Fruit fly (Drosophila melanogaster) whole organism, embryonic: ENCODE results near the gene CG9628.
A peak's percentile ranks its signal among the peaks of the same experiment; 100 is the strongest.

Experiments
- Aef1 ChIP-seq: fragments of 200-800 bp; sonication (Bioruptor generic); IDR thresholded peaks from 3 replicates; pipeline ENCODE4 v1.3.6; 2022; ENCODE audit warnings: missing biosample characterization, missing genetic modification characterization
- Atf6 ChIP-seq: fragments of 200-800 bp; sonication (Bioruptor generic); IDR thresholded peaks from 2 replicates; pipeline ENCODE4 v1.3.6; 2022; ENCODE audit warnings: missing biosample characterization, missing genetic modification characterization
- Blimp-1 ChIP-seq: fragments of 200-800 bp; sonication (Bioruptor generic); optimal IDR thresholded peaks from 3 replicates; lab custom pipeline; 2018; ENCODE audit warnings: missing biosample characterization, missing genetic modification characterization, mild to moderate bottlenecking, moderate library complexity, missing genetic modification reagents
- CG10543 ChIP-seq: fragments of 200-800 bp; sonication (Bioruptor generic); optimal IDR thresholded peaks from 3 replicates; lab custom pipeline; 2017; ENCODE audit warnings: missing biosample characterization, mild to moderate bottlenecking, missing genetic modification characterization, moderate library complexity
- CG11398 ChIP-seq: fragments of 200-800 bp; sonication (Bioruptor generic); optimal IDR thresholded peaks from 2 replicates; lab custom pipeline; 2016; ENCODE audit warnings: missing biosample characterization, missing genetic modification characterization
- CG12219 ChIP-seq: fragments of 200-800 bp; sonication (Bioruptor generic); optimal IDR thresholded peaks from 3 replicates; lab custom pipeline; 2018; ENCODE audit warnings: missing biosample characterization, mild to moderate bottlenecking, missing genetic modification characterization
- CG12391 ChIP-seq: fragments of 200-800 bp; sonication (Bioruptor generic); optimal IDR thresholded peaks from 3 replicates; lab custom pipeline; 2018; ENCODE audit warnings: missing biosample characterization, mild to moderate bottlenecking, missing genetic modification characterization, moderate library complexity
- CG12659 ChIP-seq: fragments of 200-800 bp; sonication (Bioruptor generic); optimal IDR thresholded peaks from 3 replicates; lab custom pipeline; 2017; ENCODE audit warnings: mild to moderate bottlenecking, missing biosample characterization, missing genetic modification reagents, missing genetic modification characterization
- CG13287 ChIP-seq: fragments of 200-800 bp; sonication (Bioruptor generic); IDR thresholded peaks from 2 replicates; pipeline ENCODE4 v1.3.6; 2022; ENCODE audit warnings: missing biosample characterization, missing genetic modification characterization; ENCODE audit not compliant: partially characterized antibody
- CG15479 ChIP-seq: fragments of 200-800 bp; sonication (Bioruptor generic); optimal IDR thresholded peaks from 3 replicates; lab custom pipeline; 2019; ENCODE audit warnings: missing biosample characterization, mild to moderate bottlenecking, missing genetic modification characterization, moderate library complexity
- CG17186 ChIP-seq: fragments of 200-800 bp; sonication (Bioruptor generic); optimal IDR thresholded peaks from 3 replicates; lab custom pipeline; 2017; ENCODE audit warnings: missing biosample characterization, missing genetic modification reagents, missing genetic modification characterization
- CG17385 ChIP-seq: fragments of 200-800 bp; sonication (Bioruptor generic); optimal IDR thresholded peaks from 3 replicates; lab custom pipeline; 2018; ENCODE audit warnings: missing biosample characterization, mild to moderate bottlenecking, missing genetic modification characterization
- CG18599 ChIP-seq: fragments of 200-800 bp; sonication (Bioruptor generic); optimal IDR thresholded peaks from 3 replicates; lab custom pipeline; 2017; ENCODE audit warnings: missing biosample characterization, missing genetic modification characterization, mild to moderate bottlenecking, moderate library complexity, missing genetic modification reagents
- CG31224 ChIP-seq: fragments of 200-800 bp; sonication (Bioruptor generic); IDR thresholded peaks from 2 replicates; pipeline ENCODE4 v1.3.6; 2022; ENCODE audit warnings: missing biosample characterization, missing genetic modification characterization
- CG3163 ChIP-seq: fragments of 200-800 bp; sonication (Bioruptor generic); optimal IDR thresholded peaks from 3 replicates; lab custom pipeline; 2016; ENCODE audit warnings: missing biosample characterization, missing genetic modification characterization
- CG3995 ChIP-seq: fragments of 200-800 bp; sonication (Bioruptor generic); optimal IDR thresholded peaks from 3 replicates; lab custom pipeline; 2016; ENCODE audit warnings: missing biosample characterization, missing genetic modification characterization
- CG42726 ChIP-seq: fragments of 200-800 bp; sonication (Bioruptor generic); IDR thresholded peaks from 2 replicates; pipeline ENCODE4 v1.3.6; 2022; ENCODE audit warnings: missing biosample characterization, missing genetic modification characterization; ENCODE audit not compliant: partially characterized antibody
- CG4820 ChIP-seq: fragments of 200-800 bp; sonication (Bioruptor generic); optimal IDR thresholded peaks from 3 replicates; lab custom pipeline; 2016; ENCODE audit warnings: missing biosample characterization, missing genetic modification characterization
- CG9437 ChIP-seq: fragments of 200-800 bp; sonication (Bioruptor generic); optimal IDR thresholded peaks from 2 replicates; lab custom pipeline; 2018; ENCODE audit warnings: missing biosample characterization, mild to moderate bottlenecking, missing genetic modification characterization
- CG9609 ChIP-seq: fragments of 200-800 bp; sonication (Bioruptor generic); optimal IDR thresholded peaks from 3 replicates; lab custom pipeline; 2016; ENCODE audit warnings: missing biosample characterization, missing genetic modification characterization
- D ChIP-seq, 2 experiments: fragments of 200-800 bp in 1 of 2; fragments of >200 bp in 1 of 2; sonication (Bioruptor generic) in 1 of 2; optimal IDR thresholded peaks; 2 replicates in 1 of 2; 3 replicates in 1 of 2; lab custom pipeline; 2017; ENCODE audit warnings: mild to moderate bottlenecking in 1 of 2, missing biosample characterization in 1 of 2, missing genetic modification characterization in 1 of 2, missing genetic modification reagents in 1 of 2
- D19A ChIP-seq: fragments of 200-800 bp; optimal IDR thresholded peaks from 3 replicates; lab custom pipeline; 2019; ENCODE audit warnings: missing biosample characterization, mild to moderate bottlenecking, missing genetic modification characterization, moderate library complexity
- H2.0 ChIP-seq: fragments of 200-800 bp; sonication (Bioruptor generic); IDR thresholded peaks from 2 replicates; pipeline ENCODE4 v1.3.6; 2022; ENCODE audit warnings: missing biosample characterization, missing genetic modification characterization
- HmgD ChIP-seq: fragments of 200-800 bp; sonication (Bioruptor generic); optimal IDR thresholded peaks from 3 replicates; lab custom pipeline; 2016; ENCODE audit warnings: missing biosample characterization, missing genetic modification characterization
- NC2β ChIP-seq: fragments of 200-800 bp; sonication (Bioruptor generic); optimal IDR thresholded peaks from 2 replicates; lab custom pipeline; 2016; ENCODE audit warnings: missing biosample characterization, missing genetic modification characterization
- NfI ChIP-seq: fragments of 200-800 bp; sonication (Bioruptor generic); optimal IDR thresholded peaks from 3 replicates; lab custom pipeline; 2018; ENCODE audit warnings: missing biosample characterization, mild to moderate bottlenecking, missing genetic modification characterization, moderate library complexity
- Oli ChIP-seq: fragments of 200-800 bp; sonication (Bioruptor generic); optimal IDR thresholded peaks from 2 replicates; lab custom pipeline; 2018; ENCODE audit warnings: missing biosample characterization, mild to moderate bottlenecking, missing genetic modification characterization, moderate library complexity
- Rfx ChIP-seq: fragments of 200-800 bp; sonication (Bioruptor generic); IDR thresholded peaks from 2 replicates; pipeline ENCODE4 v1.3.6; 2022; ENCODE audit warnings: missing biosample characterization, missing genetic modification characterization
- amos ChIP-seq: fragments of 200-800 bp; sonication (Bioruptor generic); IDR thresholded peaks from 2 replicates; pipeline ENCODE4 v1.3.6; 2022; ENCODE audit warnings: missing biosample characterization, missing genetic modification characterization; ENCODE audit not compliant: partially characterized antibody
- bsh ChIP-seq, 2 experiments: fragments of 200-800 bp; sonication (Bioruptor generic); optimal IDR thresholded peaks; 2 replicates each; lab custom pipeline; 2017 to 2018; ENCODE audit warnings: mild to moderate bottlenecking in 2 of 2, missing biosample characterization in 2 of 2, missing genetic modification characterization in 2 of 2, moderate library complexity in 1 of 2
- cato ChIP-seq: fragments of 200-800 bp; sonication (Bioruptor generic); optimal IDR thresholded peaks from 2 replicates; lab custom pipeline; 2016; ENCODE audit warnings: missing biosample characterization, missing genetic modification characterization, borderline replicate concordance
- caup ChIP-seq: fragments of 200-800 bp; sonication (Bioruptor generic); optimal IDR thresholded peaks from 3 replicates; lab custom pipeline; 2017; ENCODE audit warnings: missing biosample characterization, mild to moderate bottlenecking, missing genetic modification characterization, moderate library complexity; ENCODE audit not compliant: severe bottlenecking
- dati ChIP-seq: fragments of 200-800 bp; sonication (Bioruptor generic); IDR thresholded peaks from 2 replicates; pipeline ENCODE4 v1.3.6; 2022; ENCODE audit warnings: missing biosample characterization, missing genetic modification characterization
- dmrt11E ChIP-seq: fragments of 200-800 bp; sonication (Bioruptor generic); optimal IDR thresholded peaks from 3 replicates; lab custom pipeline; 2018; ENCODE audit warnings: missing biosample characterization, mild to moderate bottlenecking, missing genetic modification characterization, moderate library complexity
- ewg ChIP-seq: fragments of 200-800 bp; sonication (Bioruptor generic); optimal IDR thresholded peaks from 3 replicates; lab custom pipeline; 2017; ENCODE audit warnings: mild to moderate bottlenecking, missing biosample characterization, missing genetic modification reagents, missing genetic modification characterization
- gsb-n ChIP-seq: fragments of 200-800 bp; sonication (Bioruptor generic); optimal IDR thresholded peaks from 3 replicates; lab custom pipeline; 2018; ENCODE audit warnings: missing biosample characterization, mild to moderate bottlenecking, missing genetic modification characterization
- hkb ChIP-seq, 2 experiments: fragments of 200-800 bp in 1 of 2; fragments of >200 bp in 1 of 2; sonication (Bioruptor generic) in 1 of 2; IDR thresholded peaks in 1 of 2; optimal IDR thresholded peaks in 1 of 2; 2 replicates each; pipeline versions ENCODE4 v1.3.6 to Lab custom; 2017 to 2022; ENCODE audit warnings: missing biosample characterization in 1 of 2, missing genetic modification characterization in 1 of 2
- insv ChIP-seq, 2 experiments: fragments of 200-800 bp; sonication (Bioruptor generic); optimal IDR thresholded peaks; 3 replicates each; lab custom pipeline; 2016 to 2018; ENCODE audit warnings: missing biosample characterization in 2 of 2, missing genetic modification characterization in 2 of 2
- kah ChIP-seq: fragments of 200-800 bp; sonication (Bioruptor generic); optimal IDR thresholded peaks from 2 replicates; lab custom pipeline; 2018; ENCODE audit warnings: missing biosample characterization, mild to moderate bottlenecking, missing genetic modification characterization
- ken ChIP-seq: fragments of 200-800 bp; sonication (Bioruptor generic); IDR thresholded peaks from 3 replicates; pipeline ENCODE4 v1.3.6; 2022; ENCODE audit warnings: missing biosample characterization, missing genetic modification characterization
- p53 ChIP-seq: fragments of 200-800 bp; sonication (Bioruptor generic); optimal IDR thresholded peaks from 2 replicates; lab custom pipeline; 2016; ENCODE audit warnings: missing biosample characterization, missing genetic modification characterization
- pho ChIP-seq: fragments of 200-800 bp; sonication (Bioruptor generic); optimal IDR thresholded peaks from 2 replicates; lab custom pipeline; 2016; ENCODE audit warnings: missing biosample characterization, missing genetic modification characterization
- sd ChIP-seq: fragments of 200-800 bp; sonication (Bioruptor generic); optimal IDR thresholded peaks from 3 replicates; lab custom pipeline; 2018; ENCODE audit warnings: missing biosample characterization, mild to moderate bottlenecking, missing genetic modification characterization, moderate library complexity
- sens ChIP-seq: fragments of 200-800 bp; sonication (Bioruptor generic); peaks from one replicate; lab custom pipeline; 2016; ENCODE audit warnings: missing biosample characterization, missing genetic modification characterization
- so ChIP-seq: fragments of 200-800 bp; sonication (Bioruptor generic); IDR thresholded peaks from 3 replicates; pipeline ENCODE4 v1.3.6; 2022; ENCODE audit warnings: missing biosample characterization, missing genetic modification characterization
- sug ChIP-seq: fragments of 200-800 bp; optimal IDR thresholded peaks from 2 replicates; lab custom pipeline; 2019; ENCODE audit warnings: missing biosample characterization, mild to moderate bottlenecking, missing genetic modification characterization, moderate library complexity
- zfh2 ChIP-seq: fragments of 200-800 bp; sonication (Bioruptor generic); optimal IDR thresholded peaks from 2 replicates; lab custom pipeline; 2016; ENCODE audit warnings: missing biosample characterization, missing genetic modification characterization

CG9628 gene

dm6 chr3L:14672387-14673110, 50.0 kb downstream of the CG9628 start, which contains the start of the genes CG43121 and ome (continued):
- TF ChIP-seq Oli = peak; percentile 1
- peak; percentile 62 for TF ChIP-seq Atf6 (GFP tag; lab: Robert Waterston, UW)
- no peak for TF ChIP-seq dati
- no peak for TF ChIP-seq CG15479 (GFP tag; lab: Kevin White, UChicago)
- TF ChIP-seq hkb (optimal IDR thresholded peaks at IDR 0.05; lab: Kevin White, UChicago) = no peak
- TF ChIP-seq hkb (GFP tag; IDR thresholded peaks at IDR 0.05; lab: Robert Waterston, UW) = peak; percentile 58; the same call in 1 of the 2 replicates
- no peak for TF ChIP-seq amos (GFP tag; lab: Robert Waterston, UW)
- 0 out of 3 replicates have a peak, but pooled peaks have one; percentile 30 for TF ChIP-seq ken (GFP tag; lab: Robert Waterston, UW)
- 0 out of 3 replicates have a peak, but pooled peaks have one; percentile 11 for TF ChIP-seq Aef1 (GFP tag; lab: Robert Waterston, UW)
- no peak for TF ChIP-seq gsb-n (tag; lab: Kevin White, UChicago)
- TF ChIP-seq p53 (GFP tag; lab: Kevin White, UChicago) = peak; percentile 11
- TF ChIP-seq H2.0 (GFP tag; lab: Robert Waterston, UW) = no peak
- TF ChIP-seq HmgD = no peak
- TF ChIP-seq CG10543 (GFP tag; lab: Kevin White, UChicago) = peak; percentile 83
- TF ChIP-seq CG3995 (GFP tag; lab: Kevin White, UChicago) = no peak
- TF ChIP-seq Rfx (GFP tag; lab: Robert Waterston, UW) = no peak
- TF ChIP-seq CG42726 = 0 out of 2 replicates have a peak, but pooled peaks have one; percentile 12
- TF ChIP-seq ewg (GFP tag; lab: Kevin White, UChicago) = no peak
- TF ChIP-seq sug (tag; lab: Kevin White, UChicago) = peak; percentile 8
- TF ChIP-seq CG12391 = peak; percentile 39
- no peak for TF ChIP-seq kah (GFP tag; lab: Kevin White, UChicago)
- TF ChIP-seq CG9609 (GFP tag; lab: Kevin White, UChicago) = no peak
- TF ChIP-seq insv (GFP tag; optimal IDR thresholded peaks at IDR 0.05; lab: Kevin White, UChicago) = no peak
- TF ChIP-seq CG31224 (GFP tag; lab: Robert Waterston, UW) = 0 out of 2 replicates have a peak, but pooled peaks have one; percentile 12
- TF ChIP-seq CG3163 (GFP tag; lab: Kevin White, UChicago) = no peak
- peak; percentile 51; the same call in 1 of the 3 replicates for TF ChIP-seq so
- TF ChIP-seq sens (GFP tag; lab: Kevin White, UChicago) = peak; percentile 80
- no peak for TF ChIP-seq zfh2 (GFP tag; lab: Kevin White, UChicago)
- no peak for TF ChIP-seq dmrt11E (tag; lab: Kevin White, UChicago)
- no peak for TF ChIP-seq pho (GFP tag; lab: Kevin White, UChicago)
- peak; percentile 28 for TF ChIP-seq CG17385 (GFP tag; lab: Kevin White, UChicago)
- TF ChIP-seq CG13287 = peak; percentile 36; the same call in 1 of the 2 replicates
- peak; percentile 9 for TF ChIP-seq NC2β
- TF ChIP-seq bsh (GFP tag; optimal IDR thresholded peaks at IDR 0.05; lab: Kevin White, UChicago) = peak in 1 of 2 experiments; percentile 27
- TF ChIP-seq CG17186 (GFP tag; lab: Kevin White, UChicago) = no peak
- TF ChIP-seq cato (GFP tag; lab: Kevin White, UChicago) = no peak
- TF ChIP-seq CG9437 (GFP tag; lab: Kevin White, UChicago) = peak; percentile 24
- peak; percentile 10 for TF ChIP-seq CG11398 (GFP tag; lab: Kevin White, UChicago)
- peak; percentile 11 for TF ChIP-seq CG12659 (GFP tag; lab: Kevin White, UChicago)
- no peak for TF ChIP-seq CG4820 (GFP tag; lab: Kevin White, UChicago)
- no peak for TF ChIP-seq D (optimal IDR thresholded peaks at IDR 0.05; lab: Kevin White, UChicago)
- TF ChIP-seq D (GFP tag; optimal IDR thresholded peaks at IDR 0.05; lab: Kevin White, UChicago) = no peak
- TF ChIP-seq CG12219 (GFP tag; lab: Kevin White, UChicago) = no peak
- peak; percentile 24 for TF ChIP-seq sd (tag; lab: Kevin White, UChicago)
- TF ChIP-seq CG18599 = peak; percentile 40
- peak; percentile 88 for TF ChIP-seq Blimp-1 (GFP tag; lab: Kevin White, UChicago)
- TF ChIP-seq NfI (GFP tag; lab: Kevin White, UChicago) = peak; percentile 11
- peak; percentile 62 for TF ChIP-seq caup (GFP tag; lab: Kevin White, UChicago)
- no peak for TF ChIP-seq D19A (tag; lab: Kevin White, UChicago)
